Fruit fly (Drosophila melanogaster) Kc167 (cell line): ENCODE data around the gene CG10516.

ENCODE experiments used
- Myc ChIP-seq: fragments of >200 bp; optimal IDR thresholded peaks from 2 replicates; lab custom pipeline; 2017; ENCODE audit warnings: missing external identifiers
- Sin3A ChIP-seq: fragments of >200 bp; optimal IDR thresholded peaks from 2 replicates; lab custom pipeline; 2018; ENCODE audit warnings: missing external identifiers
- h ChIP-seq: fragments of >200 bp; optimal IDR thresholded peaks from 3 replicates; lab custom pipeline; 2018; ENCODE audit warnings: missing external identifiers

DNA sequence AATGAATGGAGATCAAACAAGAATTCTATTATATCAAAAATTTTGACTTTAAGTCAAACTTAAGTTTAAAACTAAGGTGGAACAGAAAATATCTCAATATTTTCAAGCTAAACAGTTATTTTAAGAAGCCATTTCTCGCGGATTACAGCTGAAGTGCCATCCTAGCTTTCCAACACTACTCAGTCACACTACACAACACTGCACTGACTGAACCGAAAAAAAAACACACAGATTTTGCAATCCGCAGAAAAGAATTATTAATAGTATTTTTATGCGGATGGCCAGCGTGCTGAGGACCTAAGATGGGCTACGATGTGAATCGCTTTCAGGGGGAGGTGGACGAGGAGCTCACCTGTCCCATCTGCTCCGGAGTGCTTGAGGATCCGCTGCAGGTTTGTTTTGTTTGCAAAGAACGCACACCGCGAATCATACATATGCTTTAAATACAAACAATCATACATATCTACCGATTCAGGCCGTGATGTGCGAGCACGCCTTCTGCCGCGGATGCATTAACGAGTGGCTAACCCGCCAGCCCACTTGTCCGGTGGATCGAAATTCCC lies 11.5 kb upstream of the CG10516 start, which contains the start of gene elgi:
- no peak for TF ChIP-seq Sin3A (lab: Kevin White, UChicago)
- TF ChIP-seq Myc (lab: Kevin White, UChicago): no peak
- no peak for TF ChIP-seq h
